Fruit fly (Drosophila melanogaster) whole organism, larva: ENCODE results near the gene ABCB7.

Experiments used
- noc ChIP-seq: fragments of 200-800 bp; sonication (Bioruptor generic); optimal IDR thresholded peaks from 3 replicates; lab custom pipeline; 2019; ENCODE audit warnings: missing biosample characterization, mild to moderate bottlenecking, missing genetic modification characterization, moderate library complexity

ABCB7 gene

dm6 chr3L:1672627-1673026, 54.4 kb downstream of the ABCB7 start, which contains the start of gene CG13930:
TSS of gene CG13930 (minus strand) at chr3L:1672727.
- no peak for TF ChIP-seq noc (tag; lab: Kevin White, UChicago)
